Fruit fly (Drosophila melanogaster) Kc167 (cell line): Measurements from ENCODE around the gene CG9257.

ENCODE experiments used
- Myc ChIP-seq: fragments of >200 bp; optimal IDR thresholded peaks from 2 replicates; lab custom pipeline; 2017; ENCODE audit warnings: missing external identifiers
- Sin3A ChIP-seq: fragments of >200 bp; optimal IDR thresholded peaks from 2 replicates; lab custom pipeline; 2018; ENCODE audit warnings: missing external identifiers
- h ChIP-seq: fragments of >200 bp; optimal IDR thresholded peaks from 3 replicates; lab custom pipeline; 2018; ENCODE audit warnings: missing external identifiers
- insv ChIP-seq: fragments of >200 bp; optimal IDR thresholded peaks from 3 replicates; lab custom pipeline; 2018; ENCODE audit warnings: missing external identifiers
- ttk ChIP-seq: sonication (Bioruptor generic); optimal IDR thresholded peaks from 2 replicates; lab custom pipeline; 2017; ENCODE audit warnings: missing external identifiers

DNA sequence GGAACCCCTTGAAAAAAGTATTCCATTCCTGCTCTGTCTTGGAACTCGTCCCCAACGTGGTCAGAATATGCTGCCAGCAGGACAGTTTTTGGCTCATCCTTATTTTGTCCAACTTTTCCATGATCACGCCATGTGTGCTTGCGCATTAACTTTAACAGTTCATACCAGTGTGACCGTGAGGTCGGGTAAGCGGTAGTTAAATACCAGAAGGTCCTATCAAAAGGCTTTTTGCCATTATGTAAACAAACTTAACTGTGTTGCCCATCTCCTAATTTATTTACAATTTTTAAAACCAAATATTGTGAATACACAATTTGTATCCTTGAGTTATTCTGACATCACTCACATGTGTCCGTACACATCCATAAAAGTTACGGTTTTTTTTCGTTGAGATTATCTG lies 45.7 kb downstream of the CG9257 start, which contains the start of gene del:
- TF ChIP-seq ttk (no peak), Sin3A (lab: Kevin White, UChicago) (no peak), h (lab: Kevin White, UChicago) (no peak), insv (lab: Kevin White, UChicago) (no peak), Myc (lab: Kevin White, UChicago) (no peak)
